Worm (Caenorhabditis elegans) whole organism, L4/young adult: ENCODE data around the gene decr-1.1.
A peak's percentile ranks its signal among the peaks of the same experiment; 100 is the strongest.

Experiments used
- W03F9.2 ChIP-seq: fragments of 150-350 bp; optimal IDR thresholded peaks from 2 replicates; lab custom pipeline; 2014; ENCODE audit warnings: missing biosample characterization, missing genetic modification characterization
- dao-5 ChIP-seq: sonication (generic microtip); optimal IDR thresholded peaks from 2 replicates; lab custom pipeline; 2016; ENCODE audit warnings: missing genotype, missing genetic modification characterization, moderate library complexity, missing compliant biosample characterization
- him-1 ChIP-seq: sonication (generic microtip); optimal IDR thresholded peaks from 2 replicates; lab custom pipeline; 2016; ENCODE audit warnings: missing genotype, missing genetic modification reagents, missing genetic modification characterization, missing compliant biosample characterization

decr-1.1 gene

ce11 chrV:13807232-13807631 is 25.0 kb downstream of the decr-1.1 start, which contains the start of gene swan-1:
Gene swan-1, minus strand, starts transcription at chrV:13807237.
- no peak for TF ChIP-seq W03F9.2 (tag; lab: Kevin White, UChicago)
- no peak for TF ChIP-seq dao-5 (tag; lab: Kevin White, UChicago)
- no peak for TF ChIP-seq him-1 (tag; lab: Kevin White, UChicago)

- TF ChIP-seq W03F9.2 (tag; lab: Kevin White, UChicago) (no peak), dao-5 (tag; lab: Kevin White, UChicago) (no peak), him-1 (tag; lab: Kevin White, UChicago) (no peak)
Measured at ce11 chrV:13808462-13808867, 26.3 kb downstream of the decr-1.1 start.

DNA sequence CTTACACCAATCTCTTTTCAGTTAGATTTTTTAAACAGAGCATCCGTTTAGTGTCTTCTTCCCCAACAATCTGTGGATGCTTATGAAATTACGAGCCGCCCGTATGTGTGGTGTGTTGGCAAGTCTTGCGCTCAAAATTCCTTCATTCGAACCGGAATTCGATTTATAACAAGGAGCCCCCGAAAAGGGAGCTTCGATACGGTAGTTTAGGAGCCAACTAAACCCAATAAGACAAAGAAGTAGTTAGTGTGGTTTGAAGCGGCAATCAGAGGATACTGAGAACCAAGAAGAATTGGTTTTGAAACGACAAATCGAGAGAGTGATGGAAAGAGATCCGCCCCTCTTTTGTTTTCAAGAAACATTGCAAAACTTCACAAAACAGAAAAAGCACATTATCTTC is 30.1 kb downstream of the decr-1.1 start:
- no peak for TF ChIP-seq him-1 (tag; lab: Kevin White, UChicago)
- TF ChIP-seq W03F9.2 (tag; lab: Kevin White, UChicago), result no peak
- no peak for TF ChIP-seq dao-5 (tag; lab: Kevin White, UChicago)

- TF ChIP-seq W03F9.2 (tag; lab: Kevin White, UChicago) (no peak), dao-5 (tag; lab: Kevin White, UChicago) (no peak), him-1 (tag; lab: Kevin White, UChicago) (no peak)
Measured at ce11 chrV:13812931-13813330, 30.7 kb downstream of the decr-1.1 start, which contains the start of gene ceh-24. Gene ceh-24, plus strand, starts transcription at chrV:13813231.

- TF ChIP-seq W03F9.2 (tag; lab: Kevin White, UChicago) (no peak), him-1 (tag; lab: Kevin White, UChicago) (no peak), dao-5 (tag; lab: Kevin White, UChicago) (no peak)
Measured at ce11 chrV:13816877-13817276, 34.7 kb downstream of the decr-1.1 start, which contains the start of gene F55B12.2. Gene F55B12.2, minus strand, starts transcription at chrV:13816977.

DNA sequence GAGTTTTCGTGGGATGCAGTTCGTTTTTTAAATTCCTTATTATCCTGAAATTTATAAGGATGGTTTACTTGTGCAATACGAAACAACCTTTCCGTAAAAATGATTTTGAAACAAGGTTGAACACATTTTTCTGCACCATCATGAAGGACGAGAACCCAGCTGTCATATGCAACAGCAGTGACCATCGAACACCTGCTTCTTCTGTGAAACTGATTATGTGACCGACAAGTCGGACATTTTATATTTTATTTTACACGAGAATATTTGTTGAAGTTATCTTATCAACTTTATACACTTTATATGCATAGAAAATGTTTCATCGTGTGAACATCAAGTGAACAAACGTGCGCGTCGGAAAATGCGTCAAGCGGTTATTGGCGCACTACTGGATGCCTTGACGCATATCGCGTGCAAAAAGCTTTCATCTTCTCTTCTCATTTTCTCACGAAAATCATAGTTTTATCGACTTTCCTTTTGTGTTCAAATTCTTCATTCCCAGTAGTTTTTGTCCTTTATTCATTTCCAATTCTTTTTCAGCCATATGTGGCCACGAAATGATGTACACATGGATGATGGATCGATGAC is 36.7 kb downstream of the decr-1.1 start, which contains the start of gene sel-10:
TSS of gene sel-10 (plus strand) at position 538 of the 585 bp plus-strand sequence.
- TF ChIP-seq him-1 (tag; lab: Kevin White, UChicago) (no peak), W03F9.2 (tag; lab: Kevin White, UChicago) (peak; percentile 44)

DNA sequence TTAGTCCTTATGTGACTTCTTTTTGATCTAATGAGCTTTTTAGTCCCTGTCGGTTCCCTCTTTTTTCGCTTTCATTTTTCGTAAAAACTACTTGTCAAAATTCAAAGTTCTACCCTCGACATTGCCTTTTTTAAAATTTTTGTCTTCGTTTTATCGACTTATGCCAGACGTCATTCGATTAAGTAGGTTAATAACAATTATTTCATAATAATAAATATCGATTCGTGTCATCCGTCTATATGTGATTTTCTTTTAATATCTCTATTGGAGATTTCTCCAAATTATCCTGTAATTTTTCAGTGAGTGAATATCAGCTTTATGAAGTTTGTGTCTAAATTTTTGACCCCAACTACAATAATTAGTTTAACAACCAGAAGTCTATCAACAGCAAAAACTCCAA is 40.6 kb downstream of the decr-1.1 start, which contains the start of gene hpo-31:
TSS of gene hpo-31 (plus strand) at position 301 of the 400 bp plus-strand sequence.
- no peak for TF ChIP-seq him-1 (tag; lab: Kevin White, UChicago)
- no peak for TF ChIP-seq W03F9.2 (tag; lab: Kevin White, UChicago)
- TF ChIP-seq dao-5 (tag; lab: Kevin White, UChicago), result no peak

- no peak for TF ChIP-seq W03F9.2 (tag; lab: Kevin White, UChicago)
- no peak for TF ChIP-seq dao-5 (tag; lab: Kevin White, UChicago)
- no peak for TF ChIP-seq him-1 (tag; lab: Kevin White, UChicago)
Measured at ce11 chrV:13827920-13828319, 45.7 kb downstream of the decr-1.1 start, which contains the start of gene nrf-5. Gene nrf-5, plus strand, starts transcription at chrV:13828267.

- no peak for TF ChIP-seq him-1 (tag; lab: Kevin White, UChicago)
- TF ChIP-seq dao-5 (tag; lab: Kevin White, UChicago), result no peak
- TF ChIP-seq W03F9.2 (tag; lab: Kevin White, UChicago), result no peak
Measured at ce11 chrV:13830813-13831212, 48.6 kb downstream of the decr-1.1 start, which contains the start of gene str-165. Gene str-165, plus strand, starts transcription at chrV:13831113.
